Worm (Caenorhabditis elegans) whole organism, L3 larva: ENCODE data around the gene cest-17.

ENCODE experiments used
- ZK546.5 ChIP-seq: sonication (generic microtip); optimal IDR thresholded peaks from 2 replicates; lab custom pipeline; 2017; ENCODE audit warnings: missing biosample characterization, missing genetic modification characterization
- aly-2 ChIP-seq: fragments of 150-350 bp; optimal IDR thresholded peaks from 2 replicates; lab custom pipeline; 2014; ENCODE audit warnings: missing biosample characterization, missing genetic modification characterization
- elt-3 ChIP-seq, 3 experiments: fragments of 150-350 bp in 1 of 3; sonication (generic microtip) in 2 of 3; optimal IDR thresholded peaks; 2 replicates in 2 of 3; 4 replicates in 1 of 3; lab custom pipeline; 2014 to 2017; ENCODE audit warnings: missing biosample characterization in 3 of 3, missing genetic modification characterization in 3 of 3
- hmg-11 ChIP-seq: sonication (generic microtip); optimal IDR thresholded peaks from 2 replicates; lab custom pipeline; 2016; ENCODE audit warnings: missing genetic modification characterization, missing compliant biosample characterization
- nhr-11 ChIP-seq: fragments of 150-350 bp; optimal IDR thresholded peaks from 2 replicates; lab custom pipeline; 2014; ENCODE audit warnings: missing biosample characterization, missing genetic modification characterization
- nhr-23 ChIP-seq: fragments of 150-350 bp; optimal IDR thresholded peaks from 2 replicates; lab custom pipeline; 2014; ENCODE audit warnings: missing biosample characterization, missing genetic modification reagents, missing genetic modification characterization
- snpc-4 ChIP-seq: fragments of 150-350 bp; optimal IDR thresholded peaks from 2 replicates; lab custom pipeline; 2014; ENCODE audit warnings: missing biosample characterization, missing genetic modification characterization
- ztf-11 ChIP-seq: fragments of 150-350 bp; optimal IDR thresholded peaks from 2 replicates; lab custom pipeline; 2014; ENCODE audit warnings: missing biosample characterization, missing genetic modification characterization

ce11 chrV:8212816-8213215 lies 9.7 kb downstream of the cest-17 start:
- TF ChIP-seq aly-2 (tag; lab: Kevin White, UChicago) = no peak
- no peak for TF ChIP-seq nhr-23 (tag; lab: Kevin White, UChicago)
- no peak for TF ChIP-seq snpc-4 (tag; lab: Kevin White, UChicago)
- TF ChIP-seq elt-3 (tag; optimal IDR thresholded peaks at IDR 0.05; lab: Kevin White, UChicago) = no peak
- TF ChIP-seq nhr-11 = no peak
- TF ChIP-seq hmg-11 (tag; lab: Kevin White, UChicago) = no peak
- TF ChIP-seq ztf-11 = no peak
- no peak for TF ChIP-seq ZK546.5 (tag; lab: Kevin White, UChicago)
